Fruit fly (Drosophila melanogaster) whole organism, prepupa: ENCODE data around the gene CG14518.

Source experiments
- Blimp-1 ChIP-seq: fragments of 200-800 bp; sonication (Bioruptor generic); optimal IDR thresholded peaks from 3 replicates; lab custom pipeline; 2017; ENCODE audit warnings: missing biosample characterization, missing genetic modification characterization, mild to moderate bottlenecking, moderate library complexity, missing genetic modification reagents
- CG10631 ChIP-seq: fragments of 200-800 bp; sonication (Bioruptor generic); optimal IDR thresholded peaks from 2 replicates; lab custom pipeline; 2016; ENCODE audit warnings: missing biosample characterization, missing genetic modification characterization
- CG10669 ChIP-seq: fragments of 200-800 bp; sonication (Bioruptor generic); optimal IDR thresholded peaks from 3 replicates; lab custom pipeline; 2018; ENCODE audit warnings: missing biosample characterization, mild to moderate bottlenecking, missing genetic modification characterization, moderate library complexity
- CG11294 ChIP-seq: fragments of 200-800 bp; sonication (Bioruptor generic); IDR thresholded peaks from 2 replicates; pipeline ENCODE4 v1.3.6; 2022; ENCODE audit warnings: missing biosample characterization, missing genetic modification characterization
- CG11762 ChIP-seq: fragments of 200-800 bp; sonication (Bioruptor generic); optimal IDR thresholded peaks from 3 replicates; lab custom pipeline; 2016; ENCODE audit warnings: missing biosample characterization, missing genetic modification characterization; ENCODE audit not compliant: insufficient read depth
- CG11902 ChIP-seq: fragments of 200-800 bp; sonication (Bioruptor generic); optimal IDR thresholded peaks from 3 replicates; lab custom pipeline; 2016; ENCODE audit warnings: missing biosample characterization, missing genetic modification characterization
- CG15336 ChIP-seq: fragments of 200-800 bp; sonication (Bioruptor generic); IDR thresholded peaks from 2 replicates; pipeline ENCODE4 v1.3.6; 2022; ENCODE audit warnings: missing biosample characterization, missing genetic modification characterization
- CG1621 ChIP-seq: fragments of 200-800 bp; sonication (Bioruptor generic); optimal IDR thresholded peaks from 3 replicates; lab custom pipeline; 2018; ENCODE audit warnings: missing biosample characterization, mild to moderate bottlenecking, missing genetic modification characterization
- CG3032 ChIP-seq: fragments of 200-800 bp; optimal IDR thresholded peaks from 2 replicates; lab custom pipeline; 2019; ENCODE audit warnings: missing biosample characterization, mild to moderate bottlenecking, missing genetic modification characterization, moderate library complexity
- CG31627 ChIP-seq: fragments of 200-800 bp; sonication (Bioruptor generic); optimal IDR thresholded peaks from 3 replicates; lab custom pipeline; 2016; ENCODE audit warnings: missing biosample characterization, missing genetic modification characterization
- CG34406 ChIP-seq: fragments of 200-800 bp; sonication (Bioruptor generic); optimal IDR thresholded peaks from 3 replicates; lab custom pipeline; 2016; ENCODE audit warnings: missing biosample characterization, missing genetic modification characterization
- CG4318 ChIP-seq: fragments of 200-800 bp; sonication (Bioruptor generic); optimal IDR thresholded peaks from 3 replicates; lab custom pipeline; 2017; ENCODE audit warnings: missing biosample characterization, mild to moderate bottlenecking, missing genetic modification characterization
- CG6163 ChIP-seq: fragments of 200-800 bp; sonication (Bioruptor generic); IDR thresholded peaks from 3 replicates; pipeline ENCODE4 v1.3.6; 2022; ENCODE audit warnings: missing biosample characterization, missing genetic modification characterization
- CG6276 ChIP-seq: fragments of 200-800 bp; sonication (Bioruptor generic); optimal IDR thresholded peaks from 2 replicates; lab custom pipeline; 2017; ENCODE audit warnings: missing biosample characterization, mild to moderate bottlenecking, missing genetic modification characterization
- CG6792 ChIP-seq: fragments of 200-800 bp; sonication (Bioruptor generic); optimal IDR thresholded peaks from 3 replicates; lab custom pipeline; 2016; ENCODE audit warnings: missing biosample characterization, missing genetic modification characterization
- CG6854 ChIP-seq: fragments of 200-800 bp; sonication (Bioruptor generic); optimal IDR thresholded peaks from 2 replicates; lab custom pipeline; 2017; ENCODE audit warnings: missing biosample characterization, mild to moderate bottlenecking, missing genetic modification characterization
- CG7368 ChIP-seq: fragments of 200-800 bp; sonication (Bioruptor generic); optimal IDR thresholded peaks from 3 replicates; lab custom pipeline; 2016; ENCODE audit warnings: missing biosample characterization, missing genetic modification characterization
- CG8319 ChIP-seq: fragments of 200-800 bp; sonication (Bioruptor generic); optimal IDR thresholded peaks from 3 replicates; lab custom pipeline; 2016; ENCODE audit warnings: missing biosample characterization, missing genetic modification characterization
- CG8632 ChIP-seq: fragments of 200-800 bp; sonication (Bioruptor generic); optimal IDR thresholded peaks from 3 replicates; lab custom pipeline; 2016; ENCODE audit warnings: missing biosample characterization, missing genetic modification characterization
- CG9139 ChIP-seq: fragments of 200-800 bp; sonication (Bioruptor generic); optimal IDR thresholded peaks from 3 replicates; lab custom pipeline; 2017; ENCODE audit warnings: missing biosample characterization, mild to moderate bottlenecking, missing genetic modification characterization
- Eip75B ChIP-seq: fragments of 200-800 bp; sonication (Bioruptor generic); optimal IDR thresholded peaks from 3 replicates; lab custom pipeline; 2016; ENCODE audit warnings: missing biosample characterization, missing genetic modification characterization
- Eip78C ChIP-seq: fragments of 200-800 bp; sonication (Bioruptor generic); peaks from one replicate; lab custom pipeline; 2016; ENCODE audit warnings: missing biosample characterization, missing genetic modification characterization
- Eip93F ChIP-seq: fragments of 200-800 bp; sonication (Bioruptor generic); optimal IDR thresholded peaks from 2 replicates; lab custom pipeline; 2016; ENCODE audit warnings: missing biosample characterization, mild to moderate bottlenecking, missing genetic modification characterization
- Ets21C ChIP-seq: fragments of 200-800 bp; sonication (Bioruptor generic); optimal IDR thresholded peaks from 3 replicates; lab custom pipeline; 2016; ENCODE audit warnings: missing biosample characterization, missing genetic modification characterization
- Gug ChIP-seq: fragments of 200-800 bp; sonication (Bioruptor generic); IDR thresholded peaks from 2 replicates; pipeline ENCODE4 v1.3.6; 2022; ENCODE audit warnings: missing biosample characterization, missing genetic modification characterization
- Hr39 ChIP-seq: fragments of 200-800 bp; sonication (Bioruptor generic); optimal IDR thresholded peaks from 2 replicates; lab custom pipeline; 2016; ENCODE audit warnings: missing biosample characterization, missing genetic modification characterization
- Met ChIP-seq: fragments of 200-800 bp; sonication (Bioruptor generic); optimal IDR thresholded peaks from 3 replicates; lab custom pipeline; 2016; ENCODE audit warnings: missing biosample characterization, missing genetic modification characterization
- Smox ChIP-seq: fragments of 200-800 bp; sonication (Bioruptor generic); optimal IDR thresholded peaks from 3 replicates; lab custom pipeline; 2016; ENCODE audit warnings: missing biosample characterization, missing genetic modification characterization
- Sox102F ChIP-seq: fragments of 200-800 bp; sonication (Bioruptor generic); optimal IDR thresholded peaks from 2 replicates; lab custom pipeline; 2016; ENCODE audit warnings: missing biosample characterization, mild to moderate bottlenecking, missing genetic modification characterization
- Sox14 ChIP-seq: fragments of 200-800 bp; sonication (Bioruptor generic); optimal IDR thresholded peaks from 3 replicates; lab custom pipeline; 2016; ENCODE audit warnings: missing biosample characterization, missing genetic modification characterization
- achi ChIP-seq: fragments of 200-800 bp; sonication (Bioruptor generic); optimal IDR thresholded peaks from 3 replicates; lab custom pipeline; 2016; ENCODE audit warnings: missing biosample characterization, missing genetic modification characterization
- dac ChIP-seq: fragments of 200-800 bp; sonication (Bioruptor generic); optimal IDR thresholded peaks from 2 replicates; lab custom pipeline; 2017; ENCODE audit warnings: missing biosample characterization, mild to moderate bottlenecking, missing genetic modification characterization
- eg ChIP-seq: fragments of 200-800 bp; sonication (Bioruptor generic); IDR thresholded peaks from 3 replicates; pipeline ENCODE4 v1.3.6; 2022; ENCODE audit warnings: missing biosample characterization, missing genetic modification characterization
- esn ChIP-seq: fragments of 200-800 bp; sonication (Bioruptor generic); optimal IDR thresholded peaks from 2 replicates; lab custom pipeline; 2016; ENCODE audit warnings: missing biosample characterization, mild to moderate bottlenecking, missing genetic modification characterization, moderate library complexity
- fd85E ChIP-seq: fragments of 200-800 bp; sonication (Bioruptor generic); optimal IDR thresholded peaks from 3 replicates; lab custom pipeline; 2016; ENCODE audit warnings: missing biosample characterization, missing genetic modification characterization
- fkh ChIP-seq: fragments of 200-800 bp; sonication (Bioruptor generic); optimal IDR thresholded peaks from 3 replicates; lab custom pipeline; 2017; ENCODE audit warnings: missing biosample characterization, mild to moderate bottlenecking, missing genetic modification characterization, moderate library complexity
- net ChIP-seq: fragments of 200-800 bp; sonication (Bioruptor generic); optimal IDR thresholded peaks from 3 replicates; lab custom pipeline; 2016; ENCODE audit warnings: missing biosample characterization, missing genetic modification characterization
- salr ChIP-seq, 2 experiments: fragments of 200-800 bp; sonication (Bioruptor generic); optimal IDR thresholded peaks; 3 replicates each; lab custom pipeline; 2016 to 2018; ENCODE audit warnings: missing biosample characterization in 2 of 2, missing genetic modification characterization in 2 of 2, mild to moderate bottlenecking in 1 of 2
- spab ChIP-seq: fragments of 200-800 bp; sonication (Bioruptor generic); optimal IDR thresholded peaks from 2 replicates; lab custom pipeline; 2017; ENCODE audit warnings: missing biosample characterization, mild to moderate bottlenecking, missing genetic modification characterization, missing genetic modification reagents
- svp ChIP-seq: fragments of 200-800 bp; sonication (Bioruptor generic); peaks from one replicate; lab custom pipeline; 2016; ENCODE audit warnings: missing biosample characterization, missing genetic modification characterization
- topi ChIP-seq: fragments of 200-800 bp; sonication (Bioruptor generic); optimal IDR thresholded peaks from 3 replicates; lab custom pipeline; 2016; ENCODE audit warnings: missing biosample characterization, missing genetic modification characterization
- vri ChIP-seq: fragments of 200-800 bp; sonication (Bioruptor generic); optimal IDR thresholded peaks from 3 replicates; lab custom pipeline; 2016; ENCODE audit warnings: missing biosample characterization, mild to moderate bottlenecking, missing genetic modification characterization

The CG14518 gene

dm6 chr3R:29064682-29065100, 39.9 kb downstream of the CG14518 start (continued):
- TF ChIP-seq Eip75B (GFP tag; lab: Kevin White, UChicago) (peak; percentile 54), Smox (GFP tag; lab: Kevin White, UChicago) (no peak), CG6163 (GFP tag; lab: Robert Waterston, UW) (no peak), CG34406 (peak; percentile 26), CG31627 (GFP tag; lab: Kevin White, UChicago) (peak; percentile 24), CG6854 (GFP tag; lab: Kevin White, UChicago) (peak; percentile 10), vri (GFP tag; lab: Kevin White, UChicago) (peak; percentile 44), CG10669 (peak; percentile 46), CG11902 (GFP tag; lab: Kevin White, UChicago) (no peak), Met (peak; percentile 30), Ets21C (GFP tag; lab: Kevin White, UChicago) (no peak), CG6792 (peak; percentile 35), CG9139 (GFP tag; lab: Kevin White, UChicago) (peak; percentile 29), net (GFP tag; lab: Kevin White, UChicago) (peak; percentile 73), CG15336 (no peak), Eip93F (GFP tag; lab: Kevin White, UChicago) (no peak), esn (peak; percentile 44), CG8319 (peak; percentile 26), dac (GFP tag; lab: Kevin White, UChicago) (peak; percentile 29), topi (peak; percentile 62), Hr39 (GFP tag; lab: Kevin White, UChicago) (peak; percentile 28), CG11294 (GFP tag; lab: Robert Waterston, UW) (no peak), svp (GFP tag; lab: Kevin White, UChicago) (peak; percentile 94), CG3032 (tag; lab: Kevin White, UChicago) (peak; percentile 8), CG10631 (peak; percentile 18), spab (peak; percentile 12), CG6276 (GFP tag; lab: Kevin White, UChicago) (peak; percentile 12), CG11762 (peak; percentile 33), CG1621 (tag; lab: Kevin White, UChicago) (peak; percentile 15), achi (GFP tag; lab: Kevin White, UChicago) (peak; percentile 40), CG7368 (GFP tag; lab: Kevin White, UChicago) (no peak), Sox102F (GFP tag; lab: Kevin White, UChicago) (peak; percentile 45)

- TF ChIP-seq CG31627 (GFP tag; lab: Kevin White, UChicago) (no peak), fkh (peak; percentile 83)
Observed at dm6 chr3R:29066285-29066684, 41.5 kb downstream of the CG14518 start.

dm6 chr3R:29067091-29067490, 42.3 kb downstream of the CG14518 start:
- TF ChIP-seq Blimp-1 (GFP tag; lab: Kevin White, UChicago), result no peak
- no peak for TF ChIP-seq CG11762
- peak; percentile 8 for TF ChIP-seq Sox14 (GFP tag; lab: Kevin White, UChicago)
- TF ChIP-seq svp (GFP tag; lab: Kevin White, UChicago), result peak; percentile 59
- no peak for TF ChIP-seq CG4318 (GFP tag; lab: Kevin White, UChicago)
- TF ChIP-seq CG34406, result no peak
- no peak for TF ChIP-seq salr (GFP tag; optimal IDR thresholded peaks at IDR 0.05; lab: Kevin White, UChicago)
- peak; percentile 81 for TF ChIP-seq vri (GFP tag; lab: Kevin White, UChicago)
- peak; percentile 47 for TF ChIP-seq Eip93F (GFP tag; lab: Kevin White, UChicago)
- no peak for TF ChIP-seq esn
- TF ChIP-seq eg (GFP tag; lab: Robert Waterston, UW), result no peak
- TF ChIP-seq net (GFP tag; lab: Kevin White, UChicago), result no peak
- no peak for TF ChIP-seq fd85E (GFP tag; lab: Kevin White, UChicago)
- no peak for TF ChIP-seq Smox (GFP tag; lab: Kevin White, UChicago)
- no peak for TF ChIP-seq CG8632 (GFP tag; lab: Kevin White, UChicago)
- peak; percentile 21 for TF ChIP-seq Eip78C
- no peak for TF ChIP-seq Gug (GFP tag; lab: Robert Waterston, UW)
